Worm (Caenorhabditis elegans) whole organism, young adult: ENCODE results near the gene pdi-1.

Experiments used
- B0035.1 ChIP-seq: sonication (generic microtip); optimal IDR thresholded peaks from 2 replicates; lab custom pipeline; 2016; ENCODE audit warnings: missing genetic modification characterization, mild to moderate bottlenecking, missing compliant biosample characterization, missing genotype, missing genetic modification reagents
- F10E7.11 ChIP-seq: sonication (generic microtip); optimal IDR thresholded peaks from 2 replicates; lab custom pipeline; 2017; ENCODE audit warnings: mild to moderate bottlenecking, missing genetic modification characterization, moderate library complexity, missing compliant biosample characterization
- F49E8.2 ChIP-seq: sonication (generic microtip); optimal IDR thresholded peaks from 3 replicates; lab custom pipeline; 2017; ENCODE audit warnings: missing genetic modification characterization, mild to moderate bottlenecking, missing compliant biosample characterization, antibody characterized with exemption, moderate library complexity; ENCODE audit not compliant: insufficient read depth
- K12H6.12 ChIP-seq: fragments of 200-800 bp; sonication (Bioruptor generic); optimal IDR thresholded peaks from 2 replicates; lab custom pipeline; 2018; ENCODE audit warnings: mild to moderate bottlenecking, missing genetic modification characterization, missing compliant biosample characterization
- T26A5.8 ChIP-seq: sonication (generic microtip); optimal IDR thresholded peaks from 2 replicates; lab custom pipeline; 2016; ENCODE audit warnings: missing genetic modification characterization, missing compliant biosample characterization
- Y53G8AR.9 ChIP-seq: fragments of 200-800 bp; sonication (Bioruptor generic); conservative IDR thresholded peaks from 2 replicates; pipeline ENCODE4 v1.3.6; 2022; ENCODE audit warnings: missing genetic modification reagents, missing genetic modification characterization, missing compliant biosample characterization
- Y79H2A.3 ChIP-seq: fragments of 200-800 bp; sonication (Bioruptor generic); conservative IDR thresholded peaks from 2 replicates; pipeline ENCODE4 v1.3.6; 2022; ENCODE audit warnings: missing genetic modification reagents, missing genetic modification characterization, missing compliant biosample characterization
- Y95B8A.8 ChIP-seq: fragments of 200-800 bp; sonication (Bioruptor generic); IDR thresholded peaks from 2 replicates; pipeline ENCODE4 v1.3.6; 2022; ENCODE audit warnings: missing genetic modification reagents, missing genetic modification characterization, missing compliant biosample characterization
- atf-7 ChIP-seq: sonication (generic microtip); optimal IDR thresholded peaks from 2 replicates; lab custom pipeline; 2017; ENCODE audit warnings: mild to moderate bottlenecking, missing genetic modification characterization, missing compliant biosample characterization
- attf-5 ChIP-seq: fragments of 200-800 bp; sonication (Bioruptor generic); optimal IDR thresholded peaks from 2 replicates; lab custom pipeline; 2018; ENCODE audit warnings: mild to moderate bottlenecking, missing genetic modification characterization, missing compliant biosample characterization
- bed-2 ChIP-seq: fragments of 200-800 bp; sonication (Bioruptor generic); IDR thresholded peaks from 2 replicates; pipeline ENCODE4 v1.3.6; 2022; ENCODE audit warnings: missing genetic modification reagents, missing genetic modification characterization, missing compliant biosample characterization
- ceh-100 ChIP-seq: fragments of 200-800 bp; sonication (Bioruptor generic); IDR thresholded peaks from 2 replicates; pipeline ENCODE4 v1.3.6; 2022; ENCODE audit warnings: missing genetic modification reagents, missing genetic modification characterization, missing compliant biosample characterization
- ceh-40 ChIP-seq: fragments of 200-800 bp; sonication (Bioruptor generic); IDR thresholded peaks from 2 replicates; pipeline ENCODE4 v1.3.6; 2022; ENCODE audit warnings: missing genetic modification characterization, missing compliant biosample characterization
- dox-1 ChIP-seq: fragments of 200-800 bp; sonication (Bioruptor generic); IDR thresholded peaks from 2 replicates; pipeline ENCODE4 v1.3.6; 2022; ENCODE audit warnings: missing genetic modification reagents, missing genetic modification characterization, missing compliant biosample characterization
- dpff-1 ChIP-seq: sonication (generic microtip); optimal IDR thresholded peaks from 2 replicates; lab custom pipeline; 2017; ENCODE audit warnings: mild to moderate bottlenecking, missing genetic modification characterization, missing compliant biosample characterization
- dpl-1 ChIP-seq: fragments of 150-350 bp; optimal IDR thresholded peaks from 2 replicates; lab custom pipeline; 2014; ENCODE audit warnings: missing biosample characterization, missing genetic modification reagents, missing genetic modification characterization
- egl-18 ChIP-seq: fragments of 200-800 bp; sonication (Bioruptor generic); IDR thresholded peaks from 2 replicates; pipeline ENCODE4 v1.3.6; 2022; ENCODE audit warnings: missing genetic modification reagents, missing genetic modification characterization, missing compliant biosample characterization
- gei-17 ChIP-seq: fragments of 200-800 bp; sonication (Bioruptor generic); optimal IDR thresholded peaks from 2 replicates; lab custom pipeline; 2018; ENCODE audit warnings: mild to moderate bottlenecking, missing genetic modification characterization, missing compliant biosample characterization
- him-1 ChIP-seq: sonication (generic microtip); optimal IDR thresholded peaks from 2 replicates; lab custom pipeline; 2016; ENCODE audit warnings: missing genotype, missing genetic modification reagents, missing genetic modification characterization, missing compliant biosample characterization
- hlh-26 ChIP-seq: fragments of 200-800 bp; sonication (Bioruptor generic); conservative IDR thresholded peaks from 2 replicates; pipeline ENCODE4 v1.3.6; 2022; ENCODE audit warnings: missing genetic modification reagents, missing genetic modification characterization, missing compliant biosample characterization
- hmg-20 ChIP-seq: fragments of 200-800 bp; sonication (Bioruptor generic); IDR thresholded peaks from 2 replicates; pipeline ENCODE4 v1.3.6; 2022; ENCODE audit warnings: missing genetic modification reagents, missing genetic modification characterization, missing compliant biosample characterization
- hrde-1 ChIP-seq: sonication (generic microtip); optimal IDR thresholded peaks from 2 replicates; lab custom pipeline; 2016; ENCODE audit warnings: missing genetic modification characterization, mild to moderate bottlenecking, missing compliant biosample characterization, moderate library complexity, missing genotype, missing genetic modification reagents, borderline replicate concordance
- hsf-1 ChIP-seq: fragments of 200-800 bp; sonication (Bioruptor generic); IDR thresholded peaks from 2 replicates; pipeline ENCODE4 v1.3.6; 2022; ENCODE audit warnings: missing genetic modification reagents, missing genetic modification characterization, missing compliant biosample characterization
- let-526 ChIP-seq: fragments of 200-800 bp; sonication (Bioruptor generic); IDR thresholded peaks from 2 replicates; pipeline ENCODE4 v1.3.6; 2022; ENCODE audit warnings: missing genetic modification reagents, missing genetic modification characterization, missing compliant biosample characterization
- madf-10 ChIP-seq: sonication (generic microtip); optimal IDR thresholded peaks from 2 replicates; lab custom pipeline; 2016; ENCODE audit warnings: mild to moderate bottlenecking, missing genetic modification characterization, missing compliant biosample characterization
- madf-6 ChIP-seq: fragments of 200-800 bp; sonication (Bioruptor generic); IDR thresholded peaks from 2 replicates; pipeline ENCODE4 v1.3.6; 2022; ENCODE audit warnings: missing genetic modification reagents, missing genetic modification characterization, missing compliant biosample characterization
- madf-8 ChIP-seq: fragments of 200-800 bp; sonication (Bioruptor generic); conservative IDR thresholded peaks from 2 replicates; pipeline ENCODE4 v1.3.6; 2022; ENCODE audit warnings: missing genetic modification reagents, missing genetic modification characterization, missing compliant biosample characterization
- mel-28 ChIP-seq: sonication (generic microtip); optimal IDR thresholded peaks from 2 replicates; lab custom pipeline; 2016; ENCODE audit warnings: borderline replicate concordance, mild to moderate bottlenecking, missing genetic modification characterization, missing compliant biosample characterization
- mes-4 ChIP-seq: sonication (generic microtip); optimal IDR thresholded peaks from 2 replicates; lab custom pipeline; 2016; ENCODE audit warnings: missing genotype, missing genetic modification characterization, missing compliant biosample characterization
- mxl-1 ChIP-seq: sonication (generic microtip); optimal IDR thresholded peaks from 2 replicates; lab custom pipeline; 2016; ENCODE audit warnings: missing genetic modification characterization, missing compliant biosample characterization
- nfya-2 ChIP-seq: fragments of 200-800 bp; sonication (Bioruptor generic); IDR thresholded peaks from 2 replicates; pipeline ENCODE4 v1.3.6; 2022; ENCODE audit warnings: missing genetic modification reagents, missing genetic modification characterization, missing compliant biosample characterization
- nhr-179 ChIP-seq: sonication (generic microtip); optimal IDR thresholded peaks from 2 replicates; lab custom pipeline; 2016; ENCODE audit warnings: mild to moderate bottlenecking, missing genetic modification characterization, missing compliant biosample characterization
- nhr-90 ChIP-seq: sonication (generic microtip); optimal IDR thresholded peaks from 2 replicates; lab custom pipeline; 2016; ENCODE audit warnings: missing genotype, mild to moderate bottlenecking, missing genetic modification characterization, missing compliant biosample characterization
- pbrm-1 ChIP-seq: fragments of 200-800 bp; sonication (Bioruptor generic); IDR thresholded peaks from 2 replicates; pipeline ENCODE4 v1.3.6; 2022; ENCODE audit warnings: missing genetic modification reagents, missing genetic modification characterization, missing compliant biosample characterization
- pha-4 ChIP-seq: fragments of 150-350 bp; sonication (generic microtip); optimal IDR thresholded peaks from 2 replicates; lab custom pipeline; 2014; ENCODE audit warnings: missing biosample characterization, missing genetic modification reagents, missing genetic modification characterization
- rpc-1 ChIP-seq, 2 experiments: fragments of 150-350 bp in 1 of 2; sonication (generic microtip) in 1 of 2; optimal IDR thresholded peaks; 2 replicates each; lab custom pipeline; 2014 to 2018; ENCODE audit warnings: missing biosample characterization in 1 of 2, missing genetic modification characterization in 1 of 2, missing genetic modification reagents in 1 of 2, missing genotype in 1 of 2
- sdz-38 ChIP-seq: sonication (generic microtip); optimal IDR thresholded peaks from 2 replicates; lab custom pipeline; 2016; ENCODE audit warnings: missing genotype, missing genetic modification characterization, missing compliant biosample characterization
- sea-2 ChIP-seq: fragments of 200-800 bp; sonication (Bioruptor generic); IDR thresholded peaks from 2 replicates; pipeline ENCODE4 v1.3.6; 2022; ENCODE audit warnings: missing genetic modification characterization, missing compliant biosample characterization
- tbp1 ChIP-seq: fragments of 200-800 bp; sonication (Bioruptor generic); optimal IDR thresholded peaks from 2 replicates; lab custom pipeline; 2018; ENCODE audit warnings: mild to moderate bottlenecking, missing genetic modification characterization, missing compliant biosample characterization
- tbx-9 ChIP-seq: sonication (generic microtip); optimal IDR thresholded peaks from 2 replicates; lab custom pipeline; 2016; ENCODE audit warnings: borderline replicate concordance, missing genetic modification characterization, inconsistent platforms, missing compliant biosample characterization
- tlf-1 ChIP-seq: fragments of 200-800 bp; sonication (Bioruptor generic); optimal IDR thresholded peaks from 2 replicates; lab custom pipeline; 2018; ENCODE audit warnings: mild to moderate bottlenecking, missing genetic modification characterization, missing compliant biosample characterization
- xnd-1 ChIP-seq: sonication (generic microtip); optimal IDR thresholded peaks from 2 replicates; lab custom pipeline; 2016; ENCODE audit warnings: missing genotype, missing genetic modification reagents, missing genetic modification characterization, missing compliant biosample characterization
- ztf-18 ChIP-seq: sonication (generic microtip); optimal IDR thresholded peaks from 2 replicates; lab custom pipeline; 2016; ENCODE audit warnings: missing genotype, mild to moderate bottlenecking, missing genetic modification characterization, missing compliant biosample characterization
- ztf-22 ChIP-seq: fragments of 200-800 bp; sonication (Bioruptor generic); optimal IDR thresholded peaks from 2 replicates; lab custom pipeline; 2018; ENCODE audit warnings: mild to moderate bottlenecking, missing genetic modification characterization, moderate library complexity, missing compliant biosample characterization
- ztf-25 ChIP-seq: fragments of 200-800 bp; sonication (Bioruptor generic); IDR thresholded peaks from 2 replicates; pipeline ENCODE4 v1.3.6; 2022; ENCODE audit warnings: missing genetic modification reagents, missing genetic modification characterization, missing compliant biosample characterization
- ztf-28 ChIP-seq: fragments of 200-800 bp; sonication (Bioruptor generic); IDR thresholded peaks from 2 replicates; pipeline ENCODE4 v1.3.6; 2022; ENCODE audit warnings: missing genetic modification reagents, missing genetic modification characterization, missing compliant biosample characterization

Gene pdi-1

ce11 chrIII:3701411-3702310, at the start of gene pdi-1, which contains the start of gene C14B1.2 (continued):
- peak; percentile 45 for TF ChIP-seq nhr-90
- no peak for TF ChIP-seq gei-17 (GFP tag; lab: Kevin White, UChicago)
- TF ChIP-seq madf-10 (tag; lab: Kevin White, UChicago): peak; percentile 44
- no peak for TF ChIP-seq hsf-1 (GFP tag; lab: Robert Waterston, UW)
- TF ChIP-seq sdz-38: no peak
- no peak for TF ChIP-seq xnd-1
- TF ChIP-seq tbp1 (GFP tag; lab: Kevin White, UChicago): peak; percentile 6
- peak; percentile 85 for TF ChIP-seq dox-1 (GFP tag; lab: Robert Waterston, UW)
- TF ChIP-seq ceh-40 (GFP tag; lab: Robert Waterston, UW): no peak
- no peak for TF ChIP-seq rpc-1 (optimal IDR thresholded peaks at IDR 0.05; lab: Kevin White, UChicago)
- no peak for TF ChIP-seq rpc-1 (tag; optimal IDR thresholded peaks at IDR 0.05; lab: Kevin White, UChicago)
- TF ChIP-seq hlh-26 (GFP tag; lab: Robert Waterston, UW): no peak
- no peak for TF ChIP-seq K12H6.12 (tag; lab: Kevin White, UChicago)
- no peak for TF ChIP-seq sea-2 (GFP tag; lab: Robert Waterston, UW)
- TF ChIP-seq ztf-22 (GFP tag; lab: Kevin White, UChicago): no peak
- no peak for TF ChIP-seq T26A5.8
- no peak for TF ChIP-seq Y95B8A.8
- TF ChIP-seq let-526 (GFP tag; lab: Robert Waterston, UW): no peak; the same call in 1 of the 2 replicates
- TF ChIP-seq hrde-1 (tag; lab: Kevin White, UChicago): no peak
- no peak for TF ChIP-seq tbx-9 (tag; lab: Kevin White, UChicago)
- TF ChIP-seq madf-6: peak; percentile 13; the same call in 1 of the 2 replicates
- no peak for TF ChIP-seq bed-2
- no peak for TF ChIP-seq madf-8
- TF ChIP-seq Y53G8AR.9 (GFP tag; lab: Robert Waterston, UW): no peak
- no peak for TF ChIP-seq F10E7.11 (tag; lab: Kevin White, UChicago)
- no peak for TF ChIP-seq B0035.1 (tag; lab: Kevin White, UChicago)
- TF ChIP-seq nhr-179 (tag; lab: Kevin White, UChicago): no peak
- no peak for TF ChIP-seq him-1 (tag; lab: Kevin White, UChicago)
- TF ChIP-seq tlf-1: no peak
- no peak for TF ChIP-seq hmg-20 (GFP tag; lab: Robert Waterston, UW)
- no peak for TF ChIP-seq dpff-1 (tag; lab: Kevin White, UChicago)
- TF ChIP-seq mxl-1: no peak
- no peak for TF ChIP-seq ztf-25 (GFP tag; lab: Robert Waterston, UW)
- peak; percentile 79 for TF ChIP-seq ztf-18
- TF ChIP-seq mel-28 (tag; lab: Kevin White, UChicago): no peak
- TF ChIP-seq, all 124 proteins: peak for 30

ce11 chrIII:3745138-3745537, 43.9 kb upstream of the pdi-1 start, which contains the start of gene lin-48:
Gene lin-48, plus strand, starts transcription at chrIII:3745438.
- TF ChIP-seq ceh-100 (no peak), egl-18 (GFP tag; lab: Robert Waterston, UW) (no peak), sea-2 (GFP tag; lab: Robert Waterston, UW) (no peak), mes-4 (tag; lab: Kevin White, UChicago) (no peak), madf-6 (no peak), pha-4 (tag; lab: Kevin White, UChicago) (no peak), Y79H2A.3 (GFP tag; lab: Robert Waterston, UW) (no peak), atf-7 (tag; lab: Kevin White, UChicago) (no peak), dpl-1 (GFP tag; lab: Kevin White, UChicago) (no peak), sdz-38 (no peak), F49E8.2 (tag; lab: Kevin White, UChicago) (no peak), pbrm-1 (GFP tag; lab: Robert Waterston, UW) (no peak), attf-5 (GFP tag; lab: Kevin White, UChicago) (no peak), ztf-28 (GFP tag; lab: Robert Waterston, UW) (no peak), K12H6.12 (tag; lab: Kevin White, UChicago) (no peak), nfya-2 (GFP tag; lab: Robert Waterston, UW) (no peak)
